Worm (Caenorhabditis elegans): ENCODE results near the gene F07C4.6.

ce11 chrV:7603404-7603803 is 23.2 kb upstream of the F07C4.6 start, which contains the start of gene C50E3.11:
- no peak for TF ChIP-seq nfya-1 (tag; optimal IDR thresholded peaks at IDR 0.05; ENCODE audit: borderline replicate concordance, insufficient read depth)
- no peak for TF ChIP-seq unc-130 (GFP tag; optimal IDR thresholded peaks at IDR 0.05)
- no peak for TF ChIP-seq ceh-58 (GFP tag; IDR thresholded peaks at IDR 0.05)
- TF ChIP-seq T07F8.4 (tag; optimal IDR thresholded peaks at IDR 0.05) = no peak
- TF ChIP-seq dpl-1 (GFP tag; optimal IDR thresholded peaks at IDR 0.05) = peak; percentile 28
- no peak for TF ChIP-seq ceh-27 (GFP tag; optimal IDR thresholded peaks at IDR 0.05)

Data from whole organism, young adult.